Fruit fly (Drosophila melanogaster): ENCODE results near the gene Ubx.

dm6 chr3R:16676518-16676917 lies 57.7 kb downstream of the Ubx start:
- TF ChIP-seq CG8478 (optimal IDR thresholded peaks at IDR 0.05) = no peak
- TF ChIP-seq CTCF (optimal IDR thresholded peaks at IDR 0.05) = no peak
